Fruit fly (Drosophila melanogaster): ENCODE data around the gene CG3309.

Gene CG3309

DNA sequence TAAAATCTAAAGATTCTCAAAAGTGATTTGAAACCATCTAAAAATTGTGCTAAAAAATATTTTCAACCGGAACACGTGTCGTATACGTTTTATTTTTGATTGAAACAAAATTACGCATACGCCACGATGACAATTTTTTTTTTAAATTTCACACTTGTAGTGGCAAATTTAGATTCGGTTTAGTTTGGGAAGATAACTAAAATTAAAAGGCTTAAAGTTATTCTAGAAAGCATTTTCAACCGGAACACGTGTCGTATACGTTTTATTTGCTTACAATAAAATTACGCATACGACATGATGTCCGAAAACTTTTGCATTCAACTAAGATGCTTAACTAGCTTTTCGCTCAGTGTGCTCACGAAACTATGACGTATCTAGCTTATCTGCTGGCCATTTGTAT, 29.7 kb upstream of the CG3309 start (continued):
- TF ChIP-seq CG13775 (GFP tag; optimal IDR thresholded peaks at IDR 0.05): peak; percentile 32

dm6 chrX:5357035-5357434, 27.9 kb upstream of the CG3309 start:
- TF ChIP-seq fu2 (GFP tag; optimal IDR thresholded peaks at IDR 0.05): no peak
- TF ChIP-seq fd3F (GFP tag; optimal IDR thresholded peaks at IDR 0.05): no peak
- TF ChIP-seq CG6689 (GFP tag; IDR thresholded peaks at IDR 0.05): 0 out of 2 replicates have a peak, but pooled peaks have one; percentile 21
- 0 out of 3 replicates have a peak, but pooled peaks have one; percentile 27 for TF ChIP-seq jigr1 (GFP tag; IDR thresholded peaks at IDR 0.05)
- peak; percentile 33 for TF ChIP-seq gem (tag; optimal IDR thresholded peaks at IDR 0.05)
- TF ChIP-seq mam (GFP tag; optimal IDR thresholded peaks at IDR 0.05): peak; percentile 0
- TF ChIP-seq al (GFP tag; IDR thresholded peaks at IDR 0.05): 0 out of 2 replicates have a peak, but pooled peaks have one; percentile 20
- TF ChIP-seq Rfx (GFP tag; IDR thresholded peaks at IDR 0.05): peak; percentile 37; the same call in 1 of the 2 replicates
- peak; percentile 8 for TF ChIP-seq CG30403 (GFP tag; optimal IDR thresholded peaks at IDR 0.05)
- TF ChIP-seq prd (optimal IDR thresholded peaks at IDR 0.05): no peak
- peak; percentile 36; the same call in 1 of the 3 replicates for TF ChIP-seq prd (GFP tag; IDR thresholded peaks at IDR 0.05)
- peak; percentile 67 for TF ChIP-seq nau (GFP tag; optimal IDR thresholded peaks at IDR 0.05)
- no peak for TF ChIP-seq vnd (GFP tag; IDR thresholded peaks at IDR 0.05; ENCODE audit: partially characterized antibody)
- TF ChIP-seq Sox102F (GFP tag; optimal IDR thresholded peaks at IDR 0.05): peak; percentile 33
- TF ChIP-seq Oli (tag; optimal IDR thresholded peaks at IDR 0.05): peak; percentile 24
- no peak for TF ChIP-seq CG2202 (tag; optimal IDR thresholded peaks at IDR 0.05)
- TF ChIP-seq CG8290 (GFP tag; optimal IDR thresholded peaks at IDR 0.05): no peak
- peak in 1 of 2 experiments; percentile 14 for TF ChIP-seq CG8290 (tag; optimal IDR thresholded peaks at IDR 0.05)
- TF ChIP-seq CG12769 (tag; optimal IDR thresholded peaks at IDR 0.05): peak; percentile 37
- TF ChIP-seq Ets65A (GFP tag): peak; percentile 2
- TF ChIP-seq Fer3 (tag; optimal IDR thresholded peaks at IDR 0.05): no peak
- no peak for TF ChIP-seq Oaz (GFP tag; IDR thresholded peaks at IDR 0.05)
- TF ChIP-seq dysf (GFP tag; IDR thresholded peaks at IDR 0.05): peak; percentile 58; the same call in 2 of the 3 replicates
- TF ChIP-seq grau (tag; optimal IDR thresholded peaks at IDR 0.05): peak; percentile 18
- no peak for TF ChIP-seq CG5245 (GFP tag; optimal IDR thresholded peaks at IDR 0.05)
- no peak for TF ChIP-seq pum (GFP tag; optimal IDR thresholded peaks at IDR 0.05)
- TF ChIP-seq sob (GFP tag; IDR thresholded peaks at IDR 0.05): 0 out of 2 replicates have a peak, but pooled peaks have one; percentile 10
- peak; percentile 22 for TF ChIP-seq lab (GFP tag; optimal IDR thresholded peaks at IDR 0.05)
- peak; percentile 79 for TF ChIP-seq Med (GFP tag)
- no peak for TF ChIP-seq ato (GFP tag; IDR thresholded peaks at IDR 0.05; ENCODE audit: partially characterized antibody)
- no peak for TF ChIP-seq klu (GFP tag; IDR thresholded peaks at IDR 0.05)
- TF ChIP-seq Aef1 (GFP tag; IDR thresholded peaks at IDR 0.05): peak; percentile 20; the same call in 1 of the 3 replicates
- peak in 1 of 2 experiments; percentile 35 for TF ChIP-seq Hr51 (GFP tag; optimal IDR thresholded peaks at IDR 0.05)
- TF ChIP-seq hkb (optimal IDR thresholded peaks at IDR 0.05): no peak
- peak; percentile 19; the same call in 1 of the 2 replicates for TF ChIP-seq hkb (GFP tag; IDR thresholded peaks at IDR 0.05)
- peak; percentile 43 for TF ChIP-seq dmrt99B (tag; optimal IDR thresholded peaks at IDR 0.05)
- TF ChIP-seq row (GFP tag; IDR thresholded peaks at IDR 0.05): peak; percentile 57; the same call in 2 of the 3 replicates
- TF ChIP-seq ci (GFP tag; IDR thresholded peaks at IDR 0.05): 0 out of 3 replicates have a peak, but pooled peaks have one; percentile 43
- no peak for TF ChIP-seq insv (GFP tag; optimal IDR thresholded peaks at IDR 0.05)
- TF ChIP-seq nmo (GFP tag; optimal IDR thresholded peaks at IDR 0.05): peak; percentile 15
- TF ChIP-seq CG2120 (GFP tag; optimal IDR thresholded peaks at IDR 0.05): peak; percentile 43
- TF ChIP-seq CG17568 (GFP tag; optimal IDR thresholded peaks at IDR 0.05): no peak
- peak; percentile 22 for TF ChIP-seq CG11504 (tag; optimal IDR thresholded peaks at IDR 0.05)
- TF ChIP-seq slbo (GFP tag; IDR thresholded peaks at IDR 0.05): peak; percentile 52; the same call in 1 of the 2 replicates
- 0 out of 3 replicates have a peak, but pooled peaks have one; percentile 33 for TF ChIP-seq CG11456 (GFP tag; IDR thresholded peaks at IDR 0.05)
- TF ChIP-seq CG9727 (GFP tag; optimal IDR thresholded peaks at IDR 0.05): no peak
- TF ChIP-seq pan (optimal IDR thresholded peaks at IDR 0.05): no peak
- peak in 1 of 2 experiments; percentile 10 for TF ChIP-seq pan (GFP tag; optimal IDR thresholded peaks at IDR 0.05 in 1 of 2, IDR thresholded peaks at IDR 0.05 in 1 of 2)
